Worm (Caenorhabditis elegans) whole organism, L4 larva: ENCODE data around the gene ncx-8.

Source experiments
- cey-2 ChIP-seq: sonication (generic microtip); optimal IDR thresholded peaks from 3 replicates; lab custom pipeline; 2017; ENCODE audit warnings: missing genetic modification characterization, mild to moderate bottlenecking, missing compliant biosample characterization, antibody characterized with exemption, borderline replicate concordance; ENCODE audit not compliant: insufficient read depth
- daf-16 ChIP-seq, 3 experiments: sonication (generic microtip); optimal IDR thresholded peaks; 2 replicates each; lab custom pipeline; 2016 to 2017; ENCODE audit warnings: missing genetic modification characterization in 3 of 3, missing genetic modification reagents in 3 of 3, mild to moderate bottlenecking in 2 of 3, missing compliant biosample characterization in 2 of 3, missing biosample characterization in 1 of 3, moderate library complexity in 1 of 3
- dmd-6 ChIP-seq: fragments of 200-800 bp; sonication (Bioruptor generic); IDR thresholded peaks from 2 replicates; pipeline ENCODE4 v1.3.6; 2022; ENCODE audit warnings: missing genetic modification reagents, missing genetic modification characterization, missing compliant biosample characterization
- fos-1 ChIP-seq: fragments of 150-350 bp; optimal IDR thresholded peaks from 2 replicates; lab custom pipeline; 2014; ENCODE audit warnings: missing biosample characterization, missing genetic modification characterization
- jun-1 ChIP-seq: fragments of 150-350 bp; optimal IDR thresholded peaks from 2 replicates; lab custom pipeline; 2014; ENCODE audit warnings: missing biosample characterization, missing genetic modification reagents, missing genetic modification characterization
- lsy-2 ChIP-seq, 2 experiments: fragments of 150-350 bp in 1 of 2; sonication (generic microtip) in 1 of 2; optimal IDR thresholded peaks; 2 replicates each; lab custom pipeline; 2014 to 2017; ENCODE audit warnings: missing biosample characterization in 2 of 2, missing genetic modification characterization in 2 of 2
- nhr-41 ChIP-seq: fragments of 200-800 bp; sonication (Bioruptor generic); IDR thresholded peaks from 2 replicates; pipeline ENCODE4 v1.3.6; 2022; ENCODE audit warnings: missing genetic modification reagents, missing genetic modification characterization, missing compliant biosample characterization
- nhr-76 ChIP-seq: fragments of 150-350 bp; optimal IDR thresholded peaks from 2 replicates; lab custom pipeline; 2014; ENCODE audit warnings: missing biosample characterization, missing genetic modification characterization
- sdz-12 ChIP-seq: fragments of 200-800 bp; sonication (Bioruptor generic); optimal IDR thresholded peaks from 2 replicates; lab custom pipeline; 2018; ENCODE audit warnings: mild to moderate bottlenecking, missing genetic modification characterization, missing compliant biosample characterization
- skn-1 ChIP-seq: fragments of 150-350 bp; optimal IDR thresholded peaks from 2 replicates; lab custom pipeline; 2014; ENCODE audit warnings: missing biosample characterization, missing genetic modification characterization
- snpc-4 ChIP-seq: fragments of 150-350 bp; optimal IDR thresholded peaks from 2 replicates; lab custom pipeline; 2014; ENCODE audit warnings: missing biosample characterization, missing genetic modification characterization
- unc-130 ChIP-seq: sonication (generic microtip); optimal IDR thresholded peaks from 2 replicates; lab custom pipeline; 2016; ENCODE audit warnings: missing genetic modification reagents, missing genetic modification characterization, missing compliant biosample characterization

DNA sequence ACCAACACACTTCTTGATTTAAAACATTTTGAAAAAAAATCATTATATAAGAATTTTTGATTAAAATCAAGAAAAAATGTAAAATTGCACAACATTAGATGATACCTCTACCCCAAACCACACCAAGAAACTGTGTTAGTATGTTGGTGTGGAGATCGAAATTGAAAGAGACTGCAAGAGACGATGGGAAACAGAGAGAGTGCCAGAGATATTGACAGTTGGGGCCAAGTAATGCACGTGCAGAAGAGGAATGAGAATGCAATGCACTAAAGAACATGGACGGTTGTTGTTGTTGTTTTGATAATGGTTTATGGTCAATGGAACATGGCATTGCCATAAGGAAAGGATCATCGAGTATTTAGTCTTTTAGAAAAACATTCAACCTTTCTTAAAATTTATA, 45.2 kb upstream of the ncx-8 start:
- TF ChIP-seq fos-1 (tag; lab: Kevin White, UChicago): no peak
- TF ChIP-seq sdz-12 (GFP tag; lab: Kevin White, UChicago): no peak
- TF ChIP-seq nhr-41 (GFP tag; lab: Robert Waterston, UW): no peak
- no peak for TF ChIP-seq jun-1 (tag; lab: Kevin White, UChicago)
- no peak for TF ChIP-seq nhr-76 (tag; lab: Kevin White, UChicago)
- TF ChIP-seq lsy-2 (tag; optimal IDR thresholded peaks at IDR 0.05; lab: Kevin White, UChicago): no peak
- TF ChIP-seq dmd-6 (GFP tag; lab: Robert Waterston, UW): peak; percentile 56
- no peak for TF ChIP-seq unc-130 (GFP tag; lab: Kevin White, UChicago)
- TF ChIP-seq snpc-4 (tag; lab: Kevin White, UChicago): no peak
- TF ChIP-seq skn-1 (tag; lab: Kevin White, UChicago): no peak
- TF ChIP-seq daf-16 (GFP tag; optimal IDR thresholded peaks at IDR 0.05; lab: Kevin White, UChicago): no peak
- TF ChIP-seq daf-16 (tag; optimal IDR thresholded peaks at IDR 0.05; lab: Kevin White, UChicago): peak; percentile 84
- no peak for TF ChIP-seq cey-2 (tag; lab: Kevin White, UChicago)
